Worm (Caenorhabditis elegans): ENCODE measurements around the gene egli-1.

DNA sequence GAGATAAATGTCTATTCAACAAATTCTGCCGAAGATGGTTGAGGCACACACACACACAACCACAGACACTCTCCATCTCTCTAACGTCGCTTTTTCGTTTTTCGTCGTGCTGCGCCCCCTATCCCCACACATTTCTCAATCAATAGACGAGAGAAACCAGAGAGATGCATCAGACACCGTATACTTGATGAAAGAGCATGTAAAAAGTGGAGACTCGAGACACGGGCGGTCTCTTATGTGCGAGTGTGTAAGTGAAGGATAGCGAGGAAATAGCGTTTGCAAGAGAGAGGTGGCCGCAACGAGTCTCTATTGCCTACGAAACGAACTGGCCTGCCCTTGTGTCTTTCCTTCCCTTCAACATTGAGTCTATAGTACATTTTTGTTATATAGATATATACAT is 41.0 kb upstream of the egli-1 start:
- TF ChIP-seq nhr-12 (tag; optimal IDR thresholded peaks at IDR 0.05) (no peak), tbx-8 (GFP tag; optimal IDR thresholded peaks at IDR 0.05) (no peak), ceh-43 (GFP tag; optimal IDR thresholded peaks at IDR 0.05) (no peak), mab-5 (tag; optimal IDR thresholded peaks at IDR 0.05) (no peak), lsy-2 (tag; optimal IDR thresholded peaks at IDR 0.05) (peak; percentile 82), pha-4 (tag; optimal IDR thresholded peaks at IDR 0.05) (peak; percentile 91), snpc-4 (tag; optimal IDR thresholded peaks at IDR 0.05) (no peak), nhr-28 (tag; optimal IDR thresholded peaks at IDR 0.05) (no peak), elt-3 (tag; optimal IDR thresholded peaks at IDR 0.05) (peak; percentile 2), ham-2 (GFP tag; optimal IDR thresholded peaks at IDR 0.05) (peak; percentile 58), ces-1 (GFP tag; optimal IDR thresholded peaks at IDR 0.05) (peak; percentile 87), unc-62 (GFP tag; optimal IDR thresholded peaks at IDR 0.05) (peak; percentile 77)
